Worm (Caenorhabditis elegans) whole organism, midembryonic: Measurements from ENCODE around the gene C35B1.7.

Experiments
- T22C8.4 ChIP-seq: fragments of 200-800 bp; sonication (Bioruptor generic); IDR thresholded peaks from 2 replicates; pipeline ENCODE4 v1.3.6; 2022; ENCODE audit warnings: missing genetic modification characterization, missing compliant biosample characterization
- cog-1 ChIP-seq: sonication (generic microtip); optimal IDR thresholded peaks from 2 replicates; lab custom pipeline; 2016; ENCODE audit warnings: missing genetic modification characterization, missing compliant biosample characterization
- flt-1 ChIP-seq: fragments of 200-800 bp; sonication (Bioruptor generic); IDR thresholded peaks from 2 replicates; pipeline ENCODE4 v1.3.6; 2022; ENCODE audit warnings: missing genetic modification characterization, missing compliant biosample characterization
- klf-2 ChIP-seq: fragments of 200-800 bp; sonication (Bioruptor generic); conservative IDR thresholded peaks from 2 replicates; pipeline ENCODE4 v1.3.6; 2022; ENCODE audit warnings: missing genetic modification reagents, missing genetic modification characterization, missing compliant biosample characterization
- med-1 ChIP-seq: sonication (generic microtip); optimal IDR thresholded peaks from 2 replicates; lab custom pipeline; 2017; ENCODE audit warnings: missing genetic modification characterization, mild to moderate bottlenecking, missing compliant biosample characterization, antibody characterized with exemption, missing genetic modification reagents; ENCODE audit not compliant: insufficient read depth
- ref-1 ChIP-seq: fragments of 200-800 bp; sonication (Bioruptor generic); conservative IDR thresholded peaks from 2 replicates; pipeline ENCODE4 v1.3.6; 2022; ENCODE audit warnings: missing genetic modification reagents, missing genetic modification characterization, missing compliant biosample characterization
- tab-1 ChIP-seq: fragments of 200-800 bp; sonication (Bioruptor generic); IDR thresholded peaks from 2 replicates; pipeline ENCODE4 v1.3.6; 2022; ENCODE audit warnings: missing genetic modification characterization, missing compliant biosample characterization
- ztf-23 ChIP-seq: fragments of 200-800 bp; sonication (Bioruptor generic); IDR thresholded peaks from 2 replicates; pipeline ENCODE4 v1.3.6; 2022; ENCODE audit warnings: missing genetic modification reagents, missing genetic modification characterization, missing compliant biosample characterization
- ztf-29 ChIP-seq: fragments of 200-800 bp; sonication (Bioruptor generic); IDR thresholded peaks from 2 replicates; pipeline ENCODE4 v1.3.6; 2022; ENCODE audit warnings: missing genetic modification reagents, missing genetic modification characterization, missing compliant biosample characterization

The C35B1.7 gene

ce11 chrIV:4080846-4081245, 28.0 kb upstream of the C35B1.7 start, which contains the start of the genes C35B1.9 and C35B1.3:
C35B1.9 (minus strand) TSS chrIV:4080946.
C35B1.3 (plus strand) TSS chrIV:4081151.
- no peak for TF ChIP-seq flt-1
- no peak for TF ChIP-seq ztf-29 (GFP tag; lab: Robert Waterston, UW)
- no peak for TF ChIP-seq cog-1 (tag; lab: Kevin White, UChicago)
- no peak for TF ChIP-seq ztf-23 (GFP tag; lab: Robert Waterston, UW)
- TF ChIP-seq med-1 (GFP tag; lab: Kevin White, UChicago): no peak
- TF ChIP-seq ref-1 (GFP tag; lab: Robert Waterston, UW): no peak
- no peak for TF ChIP-seq T22C8.4 (GFP tag; lab: Robert Waterston, UW)
- no peak for TF ChIP-seq tab-1 (GFP tag; lab: Robert Waterston, UW)
- TF ChIP-seq klf-2 (GFP tag; lab: Robert Waterston, UW): no peak

ce11 chrIV:4082599-4082998, 26.3 kb upstream of the C35B1.7 start:
- TF ChIP-seq flt-1: no peak
- no peak for TF ChIP-seq ztf-29 (GFP tag; lab: Robert Waterston, UW)
- no peak for TF ChIP-seq ztf-23 (GFP tag; lab: Robert Waterston, UW)
- TF ChIP-seq med-1 (GFP tag; lab: Kevin White, UChicago): no peak
- TF ChIP-seq cog-1 (tag; lab: Kevin White, UChicago): no peak

ce11 chrIV:4083094-4083493, 25.8 kb upstream of the C35B1.7 start:
- TF ChIP-seq flt-1 (no peak), ref-1 (GFP tag; lab: Robert Waterston, UW) (no peak), tab-1 (GFP tag; lab: Robert Waterston, UW) (no peak), ztf-23 (GFP tag; lab: Robert Waterston, UW) (no peak), ztf-29 (GFP tag; lab: Robert Waterston, UW) (no peak), med-1 (GFP tag; lab: Kevin White, UChicago) (no peak), klf-2 (GFP tag; lab: Robert Waterston, UW) (no peak), cog-1 (tag; lab: Kevin White, UChicago) (no peak), T22C8.4 (GFP tag; lab: Robert Waterston, UW) (no peak)

ce11 chrIV:4084109-4084508, 24.8 kb upstream of the C35B1.7 start, which contains the start of gene C35B1.5:
C35B1.5 (minus strand) TSS chrIV:4084209.
- TF ChIP-seq med-1 (GFP tag; lab: Kevin White, UChicago): no peak

ce11 chrIV:4085022-4085421, 23.8 kb upstream of the C35B1.7 start:
- TF ChIP-seq klf-2 (GFP tag; lab: Robert Waterston, UW): no peak
- TF ChIP-seq cog-1 (tag; lab: Kevin White, UChicago): no peak
- no peak for TF ChIP-seq tab-1 (GFP tag; lab: Robert Waterston, UW)
- no peak for TF ChIP-seq ztf-23 (GFP tag; lab: Robert Waterston, UW)
- no peak for TF ChIP-seq flt-1
- TF ChIP-seq T22C8.4 (GFP tag; lab: Robert Waterston, UW): no peak
- TF ChIP-seq ztf-29 (GFP tag; lab: Robert Waterston, UW): no peak
- no peak for TF ChIP-seq ref-1 (GFP tag; lab: Robert Waterston, UW)
- no peak for TF ChIP-seq med-1 (GFP tag; lab: Kevin White, UChicago)

ce11 chrIV:4085787-4086262, 23.0 kb upstream of the C35B1.7 start, which contains the start of gene C35B1.2:
C35B1.2 (plus strand) TSS chrIV:4086212.
- TF ChIP-seq cog-1 (tag; lab: Kevin White, UChicago) (no peak), T22C8.4 (GFP tag; lab: Robert Waterston, UW) (no peak), tab-1 (GFP tag; lab: Robert Waterston, UW) (no peak), klf-2 (GFP tag; lab: Robert Waterston, UW) (no peak), ref-1 (GFP tag; lab: Robert Waterston, UW) (no peak), ztf-23 (GFP tag; lab: Robert Waterston, UW) (no peak), med-1 (GFP tag; lab: Kevin White, UChicago) (no peak), ztf-29 (GFP tag; lab: Robert Waterston, UW) (no peak), flt-1 (no peak)

- TF ChIP-seq klf-2 (GFP tag; lab: Robert Waterston, UW) (no peak), T22C8.4 (GFP tag; lab: Robert Waterston, UW) (peak; percentile 73; the same call in 1 of the 2 replicates), ztf-29 (GFP tag; lab: Robert Waterston, UW) (peak; percentile 85)
Measured at ce11 chrIV:4093087-4093486, 15.8 kb upstream of the C35B1.7 start.

- TF ChIP-seq tab-1 (GFP tag; lab: Robert Waterston, UW) (no peak), ref-1 (GFP tag; lab: Robert Waterston, UW) (no peak), ztf-29 (GFP tag; lab: Robert Waterston, UW) (no peak), cog-1 (tag; lab: Kevin White, UChicago) (no peak), flt-1 (no peak), klf-2 (GFP tag; lab: Robert Waterston, UW) (no peak), ztf-23 (GFP tag; lab: Robert Waterston, UW) (no peak), T22C8.4 (GFP tag; lab: Robert Waterston, UW) (no peak), med-1 (GFP tag; lab: Kevin White, UChicago) (no peak)
Measured at ce11 chrIV:4094364-4094763, 14.5 kb upstream of the C35B1.7 start.

ce11 chrIV:4096940-4097339, 11.9 kb upstream of the C35B1.7 start:
- TF ChIP-seq klf-2 (GFP tag; lab: Robert Waterston, UW): no peak
- no peak for TF ChIP-seq ref-1 (GFP tag; lab: Robert Waterston, UW)
- no peak for TF ChIP-seq T22C8.4 (GFP tag; lab: Robert Waterston, UW)
- no peak for TF ChIP-seq ztf-23 (GFP tag; lab: Robert Waterston, UW)
- TF ChIP-seq cog-1 (tag; lab: Kevin White, UChicago): no peak
- no peak for TF ChIP-seq flt-1
- TF ChIP-seq med-1 (GFP tag; lab: Kevin White, UChicago): no peak
- no peak for TF ChIP-seq tab-1 (GFP tag; lab: Robert Waterston, UW)
- TF ChIP-seq ztf-29 (GFP tag; lab: Robert Waterston, UW): no peak
